Fruit fly (Drosophila melanogaster) whole organism, larva: Measurements from ENCODE around the gene Cyp18a1.

Experiments used
- noc ChIP-seq: fragments of 200-800 bp; sonication (Bioruptor generic); optimal IDR thresholded peaks from 3 replicates; lab custom pipeline; 2019; ENCODE audit warnings: missing biosample characterization, mild to moderate bottlenecking, missing genetic modification characterization, moderate library complexity

Gene Cyp18a1

DNA sequence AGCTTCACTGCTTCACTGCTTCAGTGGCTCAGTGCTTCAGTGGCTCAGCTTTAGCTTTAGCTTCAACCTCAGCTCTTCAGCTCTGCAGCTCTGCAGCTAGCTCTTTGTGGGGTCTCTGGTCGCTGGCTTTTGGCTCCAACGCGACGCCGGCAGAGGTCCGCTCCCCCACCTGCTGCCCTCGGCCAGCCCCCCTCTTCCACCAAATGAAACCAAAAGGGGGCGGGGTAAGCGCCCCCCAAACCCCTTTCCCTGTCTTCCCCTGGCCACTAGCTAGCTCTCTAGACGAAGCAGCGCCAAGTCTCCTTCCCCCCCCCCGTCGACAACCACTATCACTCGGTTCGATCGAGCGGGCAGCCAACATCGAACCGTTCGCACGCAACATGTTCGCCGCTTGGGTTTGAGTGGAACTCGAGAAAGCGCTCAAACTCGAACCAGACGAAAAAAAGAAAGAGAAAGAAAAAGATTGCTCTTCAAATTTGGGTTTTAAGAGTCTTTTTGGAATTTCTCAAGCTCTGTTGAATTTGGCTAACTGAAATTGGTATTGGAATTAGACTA is at the start of gene Cyp18a1:
TSS of gene Cyp18a1 (minus strand) at position 95 of the 555 bp plus-strand sequence.
- TF ChIP-seq noc (tag; lab: Kevin White, UChicago) = no peak

- TF ChIP-seq noc (tag; lab: Kevin White, UChicago) = no peak
These were observed 47.0 kb upstream of the Cyp18a1 start, which contains the start of gene CG6873 for dm6 chrX:18739795-18740194. CG6873 (minus strand) TSS chrX:18739895.

DNA sequence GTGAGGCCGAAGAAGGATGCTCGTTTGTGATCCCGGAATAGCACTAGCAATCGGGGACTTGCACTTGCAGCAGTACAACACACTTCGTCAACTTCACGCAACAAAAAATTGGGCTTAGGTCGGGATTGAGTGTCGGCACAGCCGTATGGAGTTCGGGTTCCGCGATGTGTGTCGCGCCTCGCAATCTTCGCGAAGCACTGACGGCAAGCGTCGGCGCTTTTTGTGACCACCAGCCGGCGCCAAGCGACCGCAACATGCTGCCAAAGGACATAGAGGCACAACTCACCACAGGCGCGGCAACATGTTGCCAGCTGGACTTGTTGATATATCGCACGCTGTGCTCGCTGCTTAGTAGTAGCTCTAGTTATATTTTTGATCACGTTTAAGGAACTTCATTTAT is 33.4 kb upstream of the Cyp18a1 start, which contains the start of gene CCKLR-17D1:
TSS of gene CCKLR-17D1 (minus strand) at position 303 of the 400 bp plus-strand sequence.
- TF ChIP-seq noc (tag; lab: Kevin White, UChicago) = no peak

- TF ChIP-seq noc (tag; lab: Kevin White, UChicago) = no peak
These were observed 32.7 kb upstream of the Cyp18a1 start, which contains the start of gene CG42302 for dm6 chrX:18725572-18725971. CG42302 (minus strand) TSS chrX:18725672.

dm6 chrX:18709565-18709964 is 16.7 kb upstream of the Cyp18a1 start, which contains the start of gene Cyp308a1:
Cyp308a1 (plus strand) TSS chrX:18709865.
- no peak for TF ChIP-seq noc (tag; lab: Kevin White, UChicago)

dm6 chrX:18703875-18704274 is 11.0 kb upstream of the Cyp18a1 start:
- no peak for TF ChIP-seq noc (tag; lab: Kevin White, UChicago)

DNA sequence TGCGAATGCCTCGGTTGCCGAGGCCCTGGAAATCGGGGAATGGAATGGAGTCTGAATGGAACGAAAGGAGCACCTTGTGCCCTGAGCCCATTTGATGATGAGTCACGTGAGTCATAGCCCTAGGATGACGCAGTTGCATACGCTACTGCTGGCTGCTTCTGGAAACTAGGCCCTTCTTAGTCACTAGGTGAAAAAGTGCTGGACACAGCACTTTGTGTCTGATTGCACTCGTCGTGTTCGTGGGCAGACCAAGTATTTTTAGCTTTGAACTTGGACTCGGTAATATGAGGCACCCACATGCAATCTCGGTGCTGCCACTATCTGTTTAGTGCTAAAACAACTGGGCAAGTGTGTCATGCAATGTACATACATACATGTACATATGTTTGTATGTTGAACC is 9.4 kb upstream of the Cyp18a1 start:
- TF ChIP-seq noc (tag; lab: Kevin White, UChicago) = no peak

DNA sequence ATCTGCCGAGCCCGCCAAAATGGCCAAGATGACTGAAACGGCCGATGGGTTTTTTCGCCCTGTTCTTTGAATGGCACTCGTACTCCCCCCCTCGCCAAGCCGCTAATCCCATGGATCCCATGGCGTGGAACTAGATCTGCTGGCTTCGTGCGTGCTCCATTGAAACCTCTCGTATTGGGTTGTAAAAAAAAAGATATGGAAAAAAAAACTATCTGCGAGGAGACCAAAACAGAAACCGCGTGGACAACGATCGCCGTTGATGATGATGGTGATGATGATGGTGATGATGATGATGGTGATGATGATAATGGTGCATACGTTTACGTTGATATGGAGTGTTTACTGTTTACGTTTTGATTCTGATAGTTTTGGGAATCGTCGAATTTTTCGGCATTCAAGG is 8.9 kb upstream of the Cyp18a1 start:
- no peak for TF ChIP-seq noc (tag; lab: Kevin White, UChicago)

DNA sequence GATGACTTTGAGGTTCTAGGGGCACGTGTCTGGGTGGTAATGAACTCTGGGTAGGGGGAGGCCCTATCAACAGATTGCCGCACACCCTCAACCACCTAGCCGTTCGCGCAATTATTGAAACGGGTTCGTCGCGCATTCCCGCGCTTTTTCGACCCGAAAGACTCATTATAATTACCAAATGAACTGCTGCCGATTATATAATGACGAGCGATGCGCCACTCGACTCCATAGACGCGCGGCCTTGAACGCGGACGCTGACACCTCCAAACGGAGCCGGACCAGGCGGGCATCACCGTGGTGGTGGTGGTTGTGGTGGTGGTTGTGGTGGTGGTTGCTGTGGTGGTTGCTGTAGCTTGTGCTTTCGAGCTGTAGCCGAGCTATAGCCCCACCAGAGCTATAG is 7.7 kb upstream of the Cyp18a1 start:
- no peak for TF ChIP-seq noc (tag; lab: Kevin White, UChicago)

dm6 chrX:18699268-18700140 is 6.7 kb upstream of the Cyp18a1 start:
- TF ChIP-seq noc (tag; lab: Kevin White, UChicago) = no peak

DNA sequence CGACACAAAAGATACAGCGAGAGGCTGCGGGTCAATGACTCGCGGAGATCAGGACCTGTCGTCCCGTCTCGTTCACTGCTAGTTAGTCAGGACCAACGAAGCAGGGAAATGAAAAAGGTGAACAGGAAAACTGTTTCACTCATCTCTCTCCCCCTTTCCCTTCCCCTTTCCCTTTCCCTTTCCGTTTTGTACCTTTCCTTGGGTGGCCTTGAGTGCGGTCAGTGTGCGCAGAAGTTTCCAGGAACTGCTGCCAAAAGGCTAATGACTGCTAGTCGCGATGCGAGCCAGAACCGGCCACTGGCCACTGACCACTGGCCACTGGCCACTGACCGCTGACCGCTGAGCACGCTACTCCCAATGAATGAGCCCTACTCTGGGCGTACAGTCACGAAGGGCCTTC is 2.8 kb upstream of the Cyp18a1 start:
- no peak for TF ChIP-seq noc (tag; lab: Kevin White, UChicago)

DNA sequence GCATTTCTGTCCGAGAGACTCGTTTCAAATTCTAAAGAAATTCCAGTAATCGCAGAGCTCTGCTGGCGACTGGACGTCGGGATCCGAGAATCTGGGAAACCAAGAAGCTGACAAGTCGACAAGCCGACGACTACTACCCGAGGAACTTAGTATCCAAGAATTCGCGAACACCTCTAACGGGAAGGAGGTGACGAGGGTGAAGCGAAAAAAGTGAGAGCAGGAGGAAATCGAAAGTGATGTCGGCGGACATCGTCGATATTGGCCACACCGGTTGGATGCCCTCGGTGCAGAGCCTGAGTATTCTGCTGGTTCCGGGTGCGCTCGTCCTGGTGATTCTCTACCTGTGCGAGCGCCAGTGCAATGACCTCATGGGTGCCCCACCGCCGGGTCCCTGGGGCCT is 7.1 kb downstream of the Cyp18a1 start, which contains the start of gene phtm:
TSS of gene phtm (plus strand) at position 41 of the 400 bp plus-strand sequence.
- TF ChIP-seq noc (tag; lab: Kevin White, UChicago) = no peak

DNA sequence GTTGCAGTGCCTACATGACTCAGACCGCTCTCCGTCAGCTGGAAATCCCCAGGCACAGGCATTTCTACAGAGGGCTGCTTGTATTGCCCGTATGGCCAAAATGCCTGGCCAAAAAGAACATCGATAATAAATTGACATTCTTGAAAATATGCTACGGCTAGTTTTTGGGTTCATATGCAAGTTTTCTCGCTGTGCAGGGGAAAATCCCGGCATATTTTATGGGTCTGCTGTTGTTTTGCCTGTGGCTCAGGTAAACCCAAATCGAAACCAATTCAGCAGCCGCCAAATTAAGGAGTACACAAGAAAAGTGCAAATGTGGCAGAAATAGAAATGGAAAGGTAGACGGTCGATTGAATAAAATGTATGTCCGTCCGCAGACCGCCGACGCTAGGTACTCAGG is 7.9 kb downstream of the Cyp18a1 start:
- no peak for TF ChIP-seq noc (tag; lab: Kevin White, UChicago)

dm6 chrX:18684504-18684903 is 8.3 kb downstream of the Cyp18a1 start:
- no peak for TF ChIP-seq noc (tag; lab: Kevin White, UChicago)

DNA sequence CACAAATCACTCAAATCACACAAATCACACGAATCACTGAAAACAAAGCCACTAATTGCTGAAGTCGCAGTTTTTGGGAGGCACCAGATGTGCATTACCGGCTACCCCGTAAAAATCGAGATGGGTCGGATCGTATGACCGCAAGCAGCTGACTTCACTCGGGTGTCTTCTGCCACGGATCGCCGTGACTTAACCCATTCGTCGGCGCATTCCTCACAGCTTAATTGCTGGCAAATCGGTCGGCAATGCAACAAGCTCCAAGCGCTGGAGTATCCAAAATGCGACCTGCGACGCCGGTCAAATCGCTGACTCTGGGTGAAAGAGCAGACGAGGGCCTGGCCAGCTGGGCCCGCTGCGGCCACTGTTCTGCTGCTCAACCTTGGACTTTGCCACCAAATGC is 10.0 kb downstream of the Cyp18a1 start:
- no peak for TF ChIP-seq noc (tag; lab: Kevin White, UChicago)

dm6 chrX:18681410-18681809 is 11.4 kb downstream of the Cyp18a1 start:
- TF ChIP-seq noc (tag; lab: Kevin White, UChicago) = no peak
